Fruit fly (Drosophila melanogaster): ENCODE data around the gene Ten-m.

dm6 chr3L:22316913-22317312 lies 90.8 kb downstream of the Ten-m start:
- TF ChIP-seq usp (GFP tag; optimal IDR thresholded peaks at IDR 0.05) (no peak), dl (GFP tag; optimal IDR thresholded peaks at IDR 0.05; ENCODE audit: insufficient read depth in 1 of 2, partially characterized antibody in 2 of 2) (no peak), Dif (GFP tag; optimal IDR thresholded peaks at IDR 0.05; ENCODE audit: partially characterized antibody) (no peak)
